Fruit fly (Drosophila melanogaster) whole organism, embryonic: Measurements from ENCODE around the gene CG43345.

ENCODE experiments used
- Atf6 ChIP-seq: fragments of 200-800 bp; sonication (Bioruptor generic); IDR thresholded peaks from 2 replicates; pipeline ENCODE4 v1.3.6; 2022; ENCODE audit warnings: missing biosample characterization, missing genetic modification characterization
- CG11560 ChIP-seq: fragments of 200-800 bp; sonication (Bioruptor generic); IDR thresholded peaks from 3 replicates; pipeline ENCODE4 v1.3.6; 2022; ENCODE audit warnings: missing biosample characterization, missing genetic modification characterization
- CG12391 ChIP-seq: fragments of 200-800 bp; sonication (Bioruptor generic); optimal IDR thresholded peaks from 3 replicates; lab custom pipeline; 2018; ENCODE audit warnings: missing biosample characterization, mild to moderate bottlenecking, missing genetic modification characterization, moderate library complexity
- CG12659 ChIP-seq: fragments of 200-800 bp; sonication (Bioruptor generic); optimal IDR thresholded peaks from 3 replicates; lab custom pipeline; 2017; ENCODE audit warnings: mild to moderate bottlenecking, missing biosample characterization, missing genetic modification reagents, missing genetic modification characterization
- CG1603 ChIP-seq: fragments of 200-800 bp; sonication (Bioruptor generic); optimal IDR thresholded peaks from 2 replicates; lab custom pipeline; 2019; ENCODE audit warnings: missing biosample characterization, mild to moderate bottlenecking, missing genetic modification characterization, moderate library complexity
- CG16779 ChIP-seq: fragments of 200-800 bp; sonication (Bioruptor generic); IDR thresholded peaks from 2 replicates; pipeline ENCODE4 v1.3.6; 2022; ENCODE audit warnings: missing biosample characterization, missing genetic modification characterization
- CG16813 ChIP-seq: fragments of 200-800 bp; sonication (Bioruptor generic); IDR thresholded peaks from 3 replicates; pipeline ENCODE4 v1.3.6; 2022; ENCODE audit warnings: missing biosample characterization, missing genetic modification characterization; ENCODE audit not compliant: partially characterized antibody
- CG17829 ChIP-seq: fragments of 200-800 bp; optimal IDR thresholded peaks from 2 replicates; lab custom pipeline; 2019; ENCODE audit warnings: missing biosample characterization, mild to moderate bottlenecking, missing genetic modification characterization, moderate library complexity
- CG18619 ChIP-seq: fragments of 200-800 bp; sonication (Bioruptor generic); optimal IDR thresholded peaks from 3 replicates; lab custom pipeline; 2017; ENCODE audit warnings: missing biosample characterization, mild to moderate bottlenecking, missing genetic modification characterization
- CG2120 ChIP-seq: fragments of 200-800 bp; sonication (Bioruptor generic); optimal IDR thresholded peaks from 3 replicates; lab custom pipeline; 2016; ENCODE audit warnings: missing biosample characterization, missing genetic modification characterization
- CG30020 ChIP-seq: fragments of 200-800 bp; optimal IDR thresholded peaks from 2 replicates; lab custom pipeline; 2019; ENCODE audit warnings: missing biosample characterization, mild to moderate bottlenecking, missing genetic modification characterization, moderate library complexity
- CG32767 ChIP-seq: fragments of 200-800 bp; sonication (Bioruptor generic); IDR thresholded peaks from 2 replicates; pipeline ENCODE4 v1.3.6; 2022; ENCODE audit warnings: missing biosample characterization, missing genetic modification characterization
- CG34224 ChIP-seq: fragments of 200-800 bp; sonication (Bioruptor generic); IDR thresholded peaks from 3 replicates; pipeline ENCODE4 v1.3.6; 2022; ENCODE audit warnings: missing biosample characterization, missing genetic modification characterization; ENCODE audit not compliant: partially characterized antibody
- CG42726 ChIP-seq: fragments of 200-800 bp; sonication (Bioruptor generic); IDR thresholded peaks from 2 replicates; pipeline ENCODE4 v1.3.6; 2022; ENCODE audit warnings: missing biosample characterization, missing genetic modification characterization; ENCODE audit not compliant: partially characterized antibody
- CG6683 ChIP-seq: fragments of 200-800 bp; sonication (Bioruptor generic); optimal IDR thresholded peaks from 2 replicates; lab custom pipeline; 2017; ENCODE audit warnings: missing biosample characterization, mild to moderate bottlenecking, missing genetic modification characterization, missing genetic modification reagents
- CG7786 ChIP-seq: fragments of 200-800 bp; sonication (Bioruptor generic); optimal IDR thresholded peaks from 2 replicates; lab custom pipeline; 2016; ENCODE audit warnings: missing biosample characterization, missing genetic modification characterization
- D19B ChIP-seq: fragments of 200-800 bp; sonication (Bioruptor generic); optimal IDR thresholded peaks from 2 replicates; lab custom pipeline; 2017; ENCODE audit warnings: missing biosample characterization, mild to moderate bottlenecking, missing genetic modification characterization
- Dad ChIP-seq: fragments of 200-800 bp; sonication (Bioruptor generic); optimal IDR thresholded peaks from 3 replicates; lab custom pipeline; 2016; ENCODE audit warnings: missing biosample characterization, missing genetic modification characterization
- Dbx ChIP-seq: fragments of 200-800 bp; sonication (Bioruptor generic); IDR thresholded peaks from 3 replicates; pipeline ENCODE4 v1.3.6; 2022; ENCODE audit warnings: missing biosample characterization, missing genetic modification characterization
- Deaf1 ChIP-seq: fragments of 200-800 bp; optimal IDR thresholded peaks from 3 replicates; lab custom pipeline; 2019; ENCODE audit warnings: missing biosample characterization, mild to moderate bottlenecking, missing genetic modification characterization, moderate library complexity
- Dip3 ChIP-seq: fragments of 200-800 bp; sonication (Bioruptor generic); optimal IDR thresholded peaks from 3 replicates; lab custom pipeline; 2016; ENCODE audit warnings: missing biosample characterization, missing genetic modification characterization
- Dp ChIP-seq: fragments of 200-800 bp; sonication (Bioruptor generic); optimal IDR thresholded peaks from 2 replicates; lab custom pipeline; 2018; ENCODE audit warnings: missing biosample characterization, mild to moderate bottlenecking, missing genetic modification characterization, moderate library complexity
- E2f2 ChIP-seq: fragments of 200-800 bp; sonication (Bioruptor generic); IDR thresholded peaks from 2 replicates; pipeline ENCODE4 v1.3.6; 2022; ENCODE audit warnings: missing biosample characterization, missing genetic modification characterization
- Fer1 ChIP-seq: fragments of 200-800 bp; sonication (Bioruptor generic); optimal IDR thresholded peaks from 2 replicates; lab custom pipeline; 2017; ENCODE audit warnings: missing biosample characterization, mild to moderate bottlenecking, missing genetic modification characterization
- H15 ChIP-seq: fragments of 200-800 bp; sonication (Bioruptor generic); IDR thresholded peaks from 3 replicates; pipeline ENCODE4 v1.3.6; 2022; ENCODE audit warnings: missing biosample characterization, missing genetic modification characterization
- Hsf ChIP-seq: fragments of 200-800 bp; sonication (Bioruptor generic); optimal IDR thresholded peaks from 3 replicates; lab custom pipeline; 2016; ENCODE audit warnings: missing biosample characterization, missing genetic modification characterization
- MBD-R2 ChIP-seq: fragments of 200-800 bp; sonication (Bioruptor generic); IDR thresholded peaks from 2 replicates; pipeline ENCODE4 v1.3.6; 2022; ENCODE audit warnings: missing biosample characterization, missing genetic modification characterization
- MESR4 ChIP-seq: fragments of 200-800 bp; sonication (Bioruptor generic); optimal IDR thresholded peaks from 2 replicates; lab custom pipeline; 2018; ENCODE audit warnings: missing biosample characterization, mild to moderate bottlenecking, missing genetic modification characterization, moderate library complexity
- Max ChIP-seq: fragments of 200-800 bp; sonication (Bioruptor generic); optimal IDR thresholded peaks from 2 replicates; lab custom pipeline; 2016; ENCODE audit warnings: missing biosample characterization, mild to moderate bottlenecking, missing genetic modification characterization
- Med ChIP-seq: fragments of 200-800 bp; sonication (Bioruptor generic); peaks from one replicate; lab custom pipeline; 2016; ENCODE audit warnings: missing biosample characterization, missing genetic modification characterization, mild to moderate bottlenecking, inconsistent platforms, moderate library complexity
- Opbp ChIP-seq: fragments of 200-800 bp; sonication (Bioruptor generic); IDR thresholded peaks from 3 replicates; pipeline ENCODE4 v1.3.6; 2022; ENCODE audit warnings: missing biosample characterization, missing genetic modification characterization; ENCODE audit not compliant: partially characterized antibody
- Side ChIP-seq: fragments of 200-800 bp; sonication (Bioruptor generic); optimal IDR thresholded peaks from 2 replicates; lab custom pipeline; 2016; ENCODE audit warnings: missing biosample characterization, missing genetic modification characterization
- Six4 ChIP-seq: fragments of 200-800 bp; sonication (Bioruptor generic); optimal IDR thresholded peaks from 2 replicates; lab custom pipeline; 2016; ENCODE audit warnings: missing biosample characterization, missing genetic modification characterization
- Trl ChIP-seq, 3 experiments: fragments of >200 bp in 2 of 3; fragments of 200-800 bp in 1 of 3; sonication (Bioruptor generic) in 1 of 3; optimal IDR thresholded peaks; 2 replicates in 1 of 3; 3 replicates in 2 of 3; lab custom pipeline; 2016 to 2017; ENCODE audit warnings: missing biosample characterization in 1 of 3, missing genetic modification characterization in 1 of 3
- al ChIP-seq: fragments of 200-800 bp; sonication (Bioruptor generic); IDR thresholded peaks from 2 replicates; pipeline ENCODE4 v1.3.6; 2022; ENCODE audit warnings: missing biosample characterization, missing genetic modification characterization
- amos ChIP-seq: fragments of 200-800 bp; sonication (Bioruptor generic); IDR thresholded peaks from 2 replicates; pipeline ENCODE4 v1.3.6; 2022; ENCODE audit warnings: missing biosample characterization, missing genetic modification characterization; ENCODE audit not compliant: partially characterized antibody
- gro ChIP-seq: fragments of 200-800 bp; sonication (Bioruptor generic); optimal IDR thresholded peaks from 2 replicates; lab custom pipeline; 2016; ENCODE audit warnings: missing biosample characterization, missing genetic modification characterization
- nom ChIP-seq: fragments of 200-800 bp; sonication (Bioruptor generic); optimal IDR thresholded peaks from 2 replicates; lab custom pipeline; 2017; ENCODE audit warnings: missing biosample characterization, missing genetic modification characterization, mild to moderate bottlenecking, moderate library complexity, missing genetic modification reagents
- tx ChIP-seq: fragments of 200-800 bp; sonication (Bioruptor generic); optimal IDR thresholded peaks from 2 replicates; lab custom pipeline; 2016; ENCODE audit warnings: missing biosample characterization, missing genetic modification characterization
- unc-4 ChIP-seq: fragments of 200-800 bp; sonication (Bioruptor generic); IDR thresholded peaks from 2 replicates; pipeline ENCODE4 v1.3.6; 2022; ENCODE audit warnings: missing biosample characterization, missing genetic modification characterization; ENCODE audit not compliant: partially characterized antibody
- unpg ChIP-seq: fragments of 200-800 bp; sonication (Bioruptor generic); optimal IDR thresholded peaks from 3 replicates; lab custom pipeline; 2018; ENCODE audit warnings: missing biosample characterization, mild to moderate bottlenecking, missing genetic modification characterization, moderate library complexity
- zf30C ChIP-seq: fragments of 200-800 bp; sonication (Bioruptor generic); optimal IDR thresholded peaks from 3 replicates; lab custom pipeline; 2018; ENCODE audit warnings: missing biosample characterization, mild to moderate bottlenecking, missing genetic modification characterization

CG43345 gene

dm6 chr2L:21156156-21157040 is 12.0 kb downstream of the CG43345 start, which contains the start of the genes Mpp6 and E2f2 (continued):
- TF ChIP-seq Fer1, result peak; percentile 21
- TF ChIP-seq Max (GFP tag; lab: Kevin White, UChicago), result peak; percentile 32
- TF ChIP-seq CG12659, result peak; percentile 64
- peak; percentile 61 for TF ChIP-seq CG2120 (GFP tag; lab: Kevin White, UChicago)
- TF ChIP-seq CG32767, result no peak
- peak; percentile 34 for TF ChIP-seq MESR4
- no peak for TF ChIP-seq Six4 (GFP tag; lab: Kevin White, UChicago)
- peak; percentile 5 for TF ChIP-seq CG17829
- peak; percentile 29 for TF ChIP-seq Dip3 (GFP tag; lab: Kevin White, UChicago)
- TF ChIP-seq gro (GFP tag; lab: Kevin White, UChicago), result peak; percentile 22
- no peak for TF ChIP-seq unpg (GFP tag; lab: Kevin White, UChicago)
- peak; percentile 24 for TF ChIP-seq CG7786 (GFP tag; lab: Kevin White, UChicago)
- TF ChIP-seq E2f2, result peak; percentile 93
- TF ChIP-seq CG16779 (GFP tag; lab: Robert Waterston, UW), result peak; percentile 60; the same call in 1 of the 2 replicates
- peak; percentile 87 for TF ChIP-seq Med (GFP tag; lab: Kevin White, UChicago)
- TF ChIP-seq CG42726 (GFP tag; lab: Robert Waterston, UW), result peak; percentile 93
- TF ChIP-seq CG30020 (tag; lab: Kevin White, UChicago), result peak; percentile 29
- TF ChIP-seq Side (GFP tag; lab: Kevin White, UChicago), result no peak
- no peak for TF ChIP-seq tx (GFP tag; lab: Kevin White, UChicago)
- no peak for TF ChIP-seq D19B
- peak; percentile 59; the same call in 2 of the 3 replicates for TF ChIP-seq H15 (GFP tag; lab: Robert Waterston, UW)
- peak; percentile 87 for TF ChIP-seq Dbx (GFP tag; lab: Robert Waterston, UW)
- peak; percentile 29; the same call in 1 of the 2 replicates for TF ChIP-seq al (GFP tag; lab: Robert Waterston, UW)
- peak; percentile 81 for TF ChIP-seq MBD-R2 (GFP tag; lab: Robert Waterston, UW)
- TF ChIP-seq zf30C (GFP tag; lab: Kevin White, UChicago), result no peak
- TF ChIP-seq CG18619 (GFP tag; lab: Kevin White, UChicago), result peak; percentile 36
- TF ChIP-seq Trl (optimal IDR thresholded peaks at IDR 0.05; lab: Kevin White, UChicago), result no peak
- no peak for TF ChIP-seq Trl (GFP tag; optimal IDR thresholded peaks at IDR 0.05; lab: Kevin White, UChicago)
- TF ChIP-seq Deaf1, result no peak
- TF ChIP-seq CG6683, result no peak
- TF ChIP-seq Opbp (GFP tag; lab: Robert Waterston, UW), result peak; percentile 91
- TF ChIP-seq Dp, result peak; percentile 79
- TF ChIP-seq Dad (GFP tag; lab: Kevin White, UChicago), result peak; percentile 1
- TF ChIP-seq CG12391 (tag; lab: Kevin White, UChicago), result peak; percentile 6
- peak; percentile 24 for TF ChIP-seq Hsf (GFP tag; lab: Kevin White, UChicago)
- TF ChIP-seq unc-4 (GFP tag; lab: Robert Waterston, UW), result peak; percentile 79
- TF ChIP-seq amos, result peak; percentile 95
- 0 out of 2 replicates have a peak, but pooled peaks have one; percentile 23 for TF ChIP-seq Atf6
- peak; percentile 11 for TF ChIP-seq nom (GFP tag; lab: Kevin White, UChicago)
- TF ChIP-seq CG11560 (tag; lab: Robert Waterston, UW), result peak; percentile 49; the same call in 1 of the 3 replicates
- peak; percentile 86 for TF ChIP-seq CG16813 (GFP tag; lab: Robert Waterston, UW)
- peak; percentile 68 for TF ChIP-seq CG34224
- peak; percentile 60 for TF ChIP-seq CG1603 (tag; lab: Kevin White, UChicago)
